Worm (Caenorhabditis elegans): Measurements from ENCODE around the gene nhr-206.

DNA sequence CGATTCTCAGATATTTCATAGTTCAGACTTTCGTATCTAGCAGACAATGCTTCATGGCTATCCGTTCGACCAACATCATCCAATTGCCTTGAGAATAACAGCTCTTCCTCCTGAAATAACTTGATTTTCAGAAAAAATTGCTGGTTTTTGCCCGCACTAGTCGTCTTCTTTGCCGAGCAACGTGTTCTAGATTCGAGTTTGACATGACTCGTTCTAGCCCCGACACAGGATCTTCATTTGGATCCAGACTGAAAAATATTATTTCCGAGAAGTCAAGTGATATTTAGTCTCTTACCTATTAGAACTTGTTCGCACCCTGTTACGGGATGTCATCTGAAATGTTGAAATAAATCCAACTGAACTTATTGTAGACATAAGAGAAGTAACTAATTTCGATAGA is 28.8 kb upstream of the nhr-206 start, which contains the start of gene clh-6:
- TF ChIP-seq cnd-1 (tag; optimal IDR thresholded peaks at IDR 0.05) (no peak), snpc-4 (tag; optimal IDR thresholded peaks at IDR 0.05) (no peak), unc-62 (GFP tag; optimal IDR thresholded peaks at IDR 0.05) (no peak), nhr-237 (tag; optimal IDR thresholded peaks at IDR 0.05) (no peak), ceh-39 (tag; optimal IDR thresholded peaks at IDR 0.05) (no peak), lsy-2 (tag; optimal IDR thresholded peaks at IDR 0.05) (no peak), pha-4 (tag; optimal IDR thresholded peaks at IDR 0.05) (no peak)
